Worm (Caenorhabditis elegans) whole organism, L2 larva: ENCODE measurements around the gene F54H12.8.

ENCODE experiments used
- ama-1 ChIP-seq: fragments of 150-350 bp; optimal IDR thresholded peaks from 2 replicates; lab custom pipeline; 2018; ENCODE audit warnings: inconsistent platforms
- egl-27 ChIP-seq: sonication (generic microtip); optimal IDR thresholded peaks from 3 replicates; lab custom pipeline; 2017; ENCODE audit warnings: missing biosample characterization, missing genetic modification reagents, missing genetic modification characterization
- gmeb-1 ChIP-seq: fragments of 150-350 bp; optimal IDR thresholded peaks from 2 replicates; lab custom pipeline; 2014; ENCODE audit warnings: missing biosample characterization, missing genetic modification characterization
- lin-11 ChIP-seq: fragments of 150-350 bp; sonication (generic microtip); optimal IDR thresholded peaks from 2 replicates; lab custom pipeline; 2014; ENCODE audit warnings: missing biosample characterization, missing genetic modification characterization, inconsistent platforms, mixed read lengths
- mdl-1 ChIP-seq, 2 experiments: fragments of 150-350 bp in 1 of 2; sonication (generic microtip) in 1 of 2; optimal IDR thresholded peaks; 2 replicates each; lab custom pipeline; 2017; ENCODE audit warnings: missing biosample characterization in 2 of 2, missing genetic modification characterization in 2 of 2
- nhr-10 ChIP-seq: sonication (generic microtip); optimal IDR thresholded peaks from 2 replicates; lab custom pipeline; 2017; ENCODE audit warnings: missing biosample characterization, missing genetic modification characterization
- nhr-23 ChIP-seq: fragments of 150-350 bp; optimal IDR thresholded peaks from 2 replicates; lab custom pipeline; 2014; ENCODE audit warnings: missing biosample characterization, missing genetic modification reagents, missing genetic modification characterization
- nhr-237 ChIP-seq: fragments of 150-350 bp; optimal IDR thresholded peaks from 2 replicates; lab custom pipeline; 2014; ENCODE audit warnings: missing biosample characterization, missing genetic modification characterization
- nhr-77 ChIP-seq: fragments of 150-350 bp; optimal IDR thresholded peaks from 2 replicates; lab custom pipeline; 2014; ENCODE audit warnings: missing biosample characterization, missing genetic modification characterization
- skn-1 ChIP-seq: sonication (generic microtip); optimal IDR thresholded peaks from 2 replicates; lab custom pipeline; 2017; ENCODE audit warnings: missing biosample characterization, missing genetic modification characterization
- ztf-1 ChIP-seq: fragments of 200-800 bp; sonication (Bioruptor generic); conservative IDR thresholded peaks from 2 replicates; pipeline ENCODE4 v1.3.6; 2022; ENCODE audit warnings: missing genetic modification characterization, missing compliant biosample characterization
- ztf-4 ChIP-seq: fragments of 150-350 bp; optimal IDR thresholded peaks from 2 replicates; lab custom pipeline; 2014; ENCODE audit warnings: missing biosample characterization, missing genetic modification characterization

The F54H12.8 gene

ce11 chrIII:7917667-7918066, 51.4 kb downstream of the F54H12.8 start, which contains the start of gene gly-3:
Gene gly-3 (minus strand): TSS chrIII:7917767.
- no peak for TF ChIP-seq lin-11
- TF ChIP-seq nhr-77 (tag; lab: Kevin White, UChicago), result no peak
- no peak for TF ChIP-seq mdl-1 (tag; optimal IDR thresholded peaks at IDR 0.05; lab: Kevin White, UChicago)
- TF ChIP-seq gmeb-1, result no peak
- TF ChIP-seq egl-27 (tag; lab: Kevin White, UChicago), result no peak
- no peak for TF ChIP-seq ama-1 (lab: Kevin White, UChicago)
- no peak for TF ChIP-seq ztf-1 (GFP tag; lab: Robert Waterston, UW)
- TF ChIP-seq nhr-237 (tag; lab: Kevin White, UChicago), result no peak
- no peak for TF ChIP-seq nhr-23 (tag; lab: Kevin White, UChicago)
- TF ChIP-seq nhr-10 (tag; lab: Kevin White, UChicago), result no peak
- TF ChIP-seq ztf-4, result no peak
- TF ChIP-seq skn-1, result no peak
